Fruit fly (Drosophila melanogaster): ENCODE results near the gene mRpL45.
A peak's percentile ranks its signal among the peaks of the same experiment; 100 is the strongest.

DNA sequence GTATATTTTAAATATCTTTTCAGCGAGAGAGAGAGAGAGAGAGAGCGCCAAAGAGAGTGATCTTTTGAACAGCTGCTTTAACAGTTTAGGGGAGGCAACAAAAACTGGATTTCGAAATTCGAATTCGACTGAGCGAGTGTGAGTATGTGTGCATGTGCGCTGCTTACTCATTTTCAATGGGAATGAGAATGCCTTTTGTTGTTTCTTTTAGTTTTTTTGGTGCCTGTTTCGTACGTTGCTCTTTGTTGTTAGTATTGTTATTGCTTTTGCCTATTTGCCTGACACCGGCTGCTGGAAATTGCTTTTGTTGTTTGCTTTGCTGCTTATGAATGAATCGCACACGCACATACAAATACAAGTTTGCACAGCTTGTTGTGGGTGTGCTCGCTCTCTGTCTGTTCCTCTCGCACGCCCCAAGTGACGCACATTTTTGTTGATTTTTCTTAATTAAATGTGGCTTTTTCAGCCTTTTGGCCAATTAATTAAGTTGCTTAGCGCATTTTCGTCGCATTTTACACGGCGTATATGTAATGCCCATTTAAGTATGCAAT, 8.6 kb downstream of the mRpL45 start:
- peak; percentile 90 for TF ChIP-seq tai (GFP tag; optimal IDR thresholded peaks at IDR 0.05)
- TF ChIP-seq h (GFP tag; optimal IDR thresholded peaks at IDR 0.05), result peak; percentile 81
- TF ChIP-seq usp (GFP tag; optimal IDR thresholded peaks at IDR 0.05), result no peak

Data from whole organism, wandering third instar larva.